Worm (Caenorhabditis elegans): ENCODE results near the gene Y54G2A.18.

The Y54G2A.18 gene

ce11 chrIV:2888496-2889101 is 3.7 kb downstream of the Y54G2A.18 start:
- no peak for TF ChIP-seq unc-62 (GFP tag; optimal IDR thresholded peaks at IDR 0.05)

- no peak for TF ChIP-seq unc-62 (GFP tag; optimal IDR thresholded peaks at IDR 0.05)
These were observed 5.0 kb downstream of the Y54G2A.18 start for ce11 chrIV:2887245-2887644.

- no peak for TF ChIP-seq unc-62 (GFP tag; optimal IDR thresholded peaks at IDR 0.05)
These were observed 5.6 kb downstream of the Y54G2A.18 start, which contains the start of gene dml-1 for ce11 chrIV:2886655-2887054. Gene dml-1 (plus strand): TSS chrIV:2886955.

- TF ChIP-seq unc-62 (GFP tag; optimal IDR thresholded peaks at IDR 0.05), result no peak
These were observed 7.0 kb downstream of the Y54G2A.18 start for ce11 chrIV:2885260-2885659.

ce11 chrIV:2864743-2865142 is 27.6 kb downstream of the Y54G2A.18 start, which contains the start of gene Y54G2A.16:
Gene Y54G2A.16 (minus strand): TSS chrIV:2864843.
- no peak for TF ChIP-seq unc-62 (GFP tag; optimal IDR thresholded peaks at IDR 0.05)

ce11 chrIV:2858734-2859133 is 33.6 kb downstream of the Y54G2A.18 start:
- no peak for TF ChIP-seq unc-62 (GFP tag; optimal IDR thresholded peaks at IDR 0.05)

- TF ChIP-seq unc-62 (GFP tag; optimal IDR thresholded peaks at IDR 0.05), result no peak
These were observed 37.1 kb downstream of the Y54G2A.18 start for ce11 chrIV:2855056-2855752.

- no peak for TF ChIP-seq unc-62 (GFP tag; optimal IDR thresholded peaks at IDR 0.05)
These were observed 38.1 kb downstream of the Y54G2A.18 start for ce11 chrIV:2854161-2854560.

ce11 chrIV:2853164-2853563 is 39.1 kb downstream of the Y54G2A.18 start, which contains the start of gene Y54G2A.49:
Gene Y54G2A.49 (minus strand): TSS chrIV:2853264.
- TF ChIP-seq unc-62 (GFP tag; optimal IDR thresholded peaks at IDR 0.05), result no peak

ce11 chrIV:2851625-2852024 is 40.7 kb downstream of the Y54G2A.18 start:
- TF ChIP-seq unc-62 (GFP tag; optimal IDR thresholded peaks at IDR 0.05), result no peak

ce11 chrIV:2850586-2850985 is 41.7 kb downstream of the Y54G2A.18 start, which contains the start of gene clec-85:
Gene clec-85 (plus strand): TSS chrIV:2850886.
- TF ChIP-seq unc-62 (GFP tag; optimal IDR thresholded peaks at IDR 0.05), result no peak

- no peak for TF ChIP-seq unc-62 (GFP tag; optimal IDR thresholded peaks at IDR 0.05)
These were observed 43.0 kb downstream of the Y54G2A.18 start for ce11 chrIV:2849269-2849668.

ce11 chrIV:2846264-2846663 is 46.0 kb downstream of the Y54G2A.18 start, which contains the start of gene Y54G2A.40:
Gene Y54G2A.40 (plus strand): TSS chrIV:2846476.
- TF ChIP-seq unc-62 (GFP tag; optimal IDR thresholded peaks at IDR 0.05), result no peak

ce11 chrIV:2843882-2844281 is 48.4 kb downstream of the Y54G2A.18 start, which contains the start of gene Y54G2A.15:
Gene Y54G2A.15 (minus strand): TSS chrIV:2843982.
- no peak for TF ChIP-seq unc-62 (GFP tag; optimal IDR thresholded peaks at IDR 0.05)

- TF ChIP-seq unc-62 (GFP tag; optimal IDR thresholded peaks at IDR 0.05), result no peak
These were observed 50.1 kb downstream of the Y54G2A.18 start, which contains the start of gene clec-84 for ce11 chrIV:2842162-2842561. Gene clec-84 (plus strand): TSS chrIV:2842462.

Measured in whole organism, dauer.